Fruit fly (Drosophila melanogaster) whole organism, prepupa: Measurements from ENCODE around the gene CG31415.

Source experiments
- Blimp-1 ChIP-seq: fragments of 200-800 bp; sonication (Bioruptor generic); optimal IDR thresholded peaks from 3 replicates; lab custom pipeline; 2017; ENCODE audit warnings: missing biosample characterization, missing genetic modification characterization, mild to moderate bottlenecking, moderate library complexity, missing genetic modification reagents
- CG10631 ChIP-seq: fragments of 200-800 bp; sonication (Bioruptor generic); optimal IDR thresholded peaks from 2 replicates; lab custom pipeline; 2016; ENCODE audit warnings: missing biosample characterization, missing genetic modification characterization
- CG15336 ChIP-seq: fragments of 200-800 bp; sonication (Bioruptor generic); IDR thresholded peaks from 2 replicates; pipeline ENCODE4 v1.3.6; 2022; ENCODE audit warnings: missing biosample characterization, missing genetic modification characterization
- CG16779 ChIP-seq: fragments of 200-800 bp; sonication (Bioruptor generic); optimal IDR thresholded peaks from 3 replicates; lab custom pipeline; 2017; ENCODE audit warnings: missing biosample characterization, mild to moderate bottlenecking, missing genetic modification characterization
- CG6163 ChIP-seq: fragments of 200-800 bp; sonication (Bioruptor generic); IDR thresholded peaks from 3 replicates; pipeline ENCODE4 v1.3.6; 2022; ENCODE audit warnings: missing biosample characterization, missing genetic modification characterization
- Eip75B ChIP-seq: fragments of 200-800 bp; sonication (Bioruptor generic); optimal IDR thresholded peaks from 3 replicates; lab custom pipeline; 2016; ENCODE audit warnings: missing biosample characterization, missing genetic modification characterization
- Eip78C ChIP-seq: fragments of 200-800 bp; sonication (Bioruptor generic); peaks from one replicate; lab custom pipeline; 2016; ENCODE audit warnings: missing biosample characterization, missing genetic modification characterization
- Hr39 ChIP-seq: fragments of 200-800 bp; sonication (Bioruptor generic); optimal IDR thresholded peaks from 2 replicates; lab custom pipeline; 2016; ENCODE audit warnings: missing biosample characterization, missing genetic modification characterization
- OdsH ChIP-seq: fragments of 200-800 bp; sonication (Bioruptor generic); optimal IDR thresholded peaks from 3 replicates; lab custom pipeline; 2016; ENCODE audit warnings: missing biosample characterization, missing genetic modification characterization
- cyc ChIP-seq: fragments of 200-800 bp; sonication (Bioruptor generic); optimal IDR thresholded peaks from 3 replicates; lab custom pipeline; 2016; ENCODE audit warnings: missing biosample characterization, missing genetic modification characterization
- dac ChIP-seq: fragments of 200-800 bp; sonication (Bioruptor generic); optimal IDR thresholded peaks from 2 replicates; lab custom pipeline; 2017; ENCODE audit warnings: missing biosample characterization, mild to moderate bottlenecking, missing genetic modification characterization
- fd85E ChIP-seq: fragments of 200-800 bp; sonication (Bioruptor generic); optimal IDR thresholded peaks from 3 replicates; lab custom pipeline; 2016; ENCODE audit warnings: missing biosample characterization, missing genetic modification characterization
- spab ChIP-seq: fragments of 200-800 bp; sonication (Bioruptor generic); optimal IDR thresholded peaks from 2 replicates; lab custom pipeline; 2017; ENCODE audit warnings: missing biosample characterization, mild to moderate bottlenecking, missing genetic modification characterization, missing genetic modification reagents
- ss ChIP-seq, 2 experiments: fragments of 200-800 bp; sonication (Bioruptor generic); optimal IDR thresholded peaks; 2 replicates in 1 of 2; 3 replicates in 1 of 2; lab custom pipeline; 2017 to 2018; ENCODE audit warnings: mild to moderate bottlenecking in 2 of 2, missing biosample characterization in 2 of 2, missing genetic modification characterization in 2 of 2, moderate library complexity in 1 of 2

DNA sequence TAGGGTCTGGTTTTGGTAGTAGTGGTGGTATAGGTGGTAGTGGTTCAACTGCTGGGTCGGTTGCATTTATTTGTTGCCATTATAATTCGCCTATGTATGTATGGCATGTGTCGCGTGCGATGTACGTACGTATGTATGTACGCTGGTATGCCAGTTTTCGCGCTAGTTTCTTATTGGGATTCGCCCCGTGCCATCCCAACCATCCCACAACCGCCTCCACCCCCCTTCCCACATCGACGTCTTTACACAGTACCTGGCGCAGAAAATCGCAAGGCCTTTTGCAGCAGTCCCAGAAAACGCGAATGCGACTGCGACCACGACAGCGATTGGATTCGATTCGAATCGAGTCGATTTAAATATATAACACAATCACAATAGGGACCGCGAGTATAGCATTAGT is 33.1 kb upstream of the CG31415 start:
- TF ChIP-seq fd85E (GFP tag; lab: Kevin White, UChicago) (no peak), Hr39 (no peak), Eip75B (no peak), CG16779 (no peak), ss (GFP tag; optimal IDR thresholded peaks at IDR 0.05; lab: Kevin White, UChicago) (no peak), Blimp-1 (GFP tag; lab: Kevin White, UChicago) (no peak), CG6163 (no peak), CG15336 (GFP tag; lab: Robert Waterston, UW) (no peak), CG10631 (no peak), OdsH (GFP tag; lab: Kevin White, UChicago) (no peak), Eip78C (no peak), cyc (GFP tag; lab: Kevin White, UChicago) (no peak), spab (GFP tag; lab: Kevin White, UChicago) (no peak), dac (GFP tag; lab: Kevin White, UChicago) (no peak)
